Worm (Caenorhabditis elegans) whole organism, midembryonic: Measurements from ENCODE around the gene clh-4.

Experiments
- cog-1 ChIP-seq: sonication (generic microtip); optimal IDR thresholded peaks from 2 replicates; lab custom pipeline; 2016; ENCODE audit warnings: missing genetic modification characterization, missing compliant biosample characterization
- flt-1 ChIP-seq: fragments of 200-800 bp; sonication (Bioruptor generic); IDR thresholded peaks from 2 replicates; pipeline ENCODE4 v1.3.6; 2022; ENCODE audit warnings: missing genetic modification characterization, missing compliant biosample characterization
- ref-1 ChIP-seq: fragments of 200-800 bp; sonication (Bioruptor generic); conservative IDR thresholded peaks from 2 replicates; pipeline ENCODE4 v1.3.6; 2022; ENCODE audit warnings: missing genetic modification reagents, missing genetic modification characterization, missing compliant biosample characterization
- ztf-23 ChIP-seq: fragments of 200-800 bp; sonication (Bioruptor generic); IDR thresholded peaks from 2 replicates; pipeline ENCODE4 v1.3.6; 2022; ENCODE audit warnings: missing genetic modification reagents, missing genetic modification characterization, missing compliant biosample characterization

DNA sequence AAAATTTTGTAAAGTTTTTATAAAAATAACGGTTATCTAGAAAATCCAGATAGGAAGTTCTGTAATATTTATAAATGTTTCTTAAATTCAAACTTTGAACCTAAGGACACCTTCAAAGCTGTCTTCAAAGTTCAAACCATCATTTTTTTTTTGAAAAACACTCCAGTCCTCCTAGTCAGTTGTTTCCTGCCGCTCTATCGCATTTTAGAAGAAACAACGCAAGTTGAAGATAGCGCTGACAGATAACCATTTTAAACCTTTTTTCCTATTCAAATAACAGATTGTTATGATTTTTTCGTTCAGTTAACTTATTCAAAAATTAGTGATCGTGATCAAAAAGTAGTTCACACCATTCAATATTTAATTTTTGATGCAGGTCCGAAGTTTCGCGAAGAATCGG lies 33.0 kb upstream of the clh-4 start:
- TF ChIP-seq ztf-23 (no peak), flt-1 (GFP tag; lab: Robert Waterston, UW) (no peak), cog-1 (no peak), ref-1 (no peak)
